Worm (Caenorhabditis elegans): ENCODE measurements around the gene ngn-1.

ce11 chrIV:2603556-2604021, 24.5 kb downstream of the ngn-1 start:
- TF ChIP-seq tab-1 (GFP tag; IDR thresholded peaks at IDR 0.05) = no peak
- no peak for TF ChIP-seq ztf-29 (GFP tag; IDR thresholded peaks at IDR 0.05)
- no peak for TF ChIP-seq med-1 (GFP tag; optimal IDR thresholded peaks at IDR 0.05; ENCODE audit: insufficient read depth)
- no peak for TF ChIP-seq flt-1 (GFP tag; IDR thresholded peaks at IDR 0.05)
- TF ChIP-seq cog-1 (tag; optimal IDR thresholded peaks at IDR 0.05) = no peak
- no peak for TF ChIP-seq T22C8.4 (GFP tag; IDR thresholded peaks at IDR 0.05)
- no peak for TF ChIP-seq ref-1 (GFP tag; conservative IDR thresholded peaks at IDR 0.05)
- TF ChIP-seq ztf-23 (GFP tag; IDR thresholded peaks at IDR 0.05) = no peak

Data from whole organism, midembryonic.